Worm (Caenorhabditis elegans) whole organism, L4 larva: Measurements from ENCODE around the gene gck-1.

Source experiments
- Y48G9A.11 ChIP-seq: fragments of 200-800 bp; sonication (Bioruptor generic); IDR thresholded peaks from 2 replicates; pipeline ENCODE4 v1.3.6; 2022; ENCODE audit warnings: missing genetic modification reagents, missing genetic modification characterization, missing compliant biosample characterization
- daf-12 ChIP-seq: fragments of 150-350 bp; optimal IDR thresholded peaks from 2 replicates; lab custom pipeline; 2014; ENCODE audit warnings: missing biosample characterization, missing genetic modification reagents, missing genetic modification characterization
- lin-15B ChIP-seq: fragments of 150-350 bp; sonication (generic microtip); optimal IDR thresholded peaks from 3 replicates; lab custom pipeline; 2014; ENCODE audit warnings: missing biosample characterization, missing genetic modification characterization
- lin-39 ChIP-seq: fragments of 150-350 bp; optimal IDR thresholded peaks from 2 replicates; lab custom pipeline; 2014; ENCODE audit warnings: missing biosample characterization, missing genetic modification reagents, missing genetic modification characterization
- nhr-76 ChIP-seq: fragments of 150-350 bp; optimal IDR thresholded peaks from 2 replicates; lab custom pipeline; 2014; ENCODE audit warnings: missing biosample characterization, missing genetic modification characterization
- pha-4 ChIP-seq, 2 experiments: fragments of 150-350 bp in 1 of 2; fragments of 200-800 bp in 1 of 2; sonication (Bioruptor generic) in 1 of 2; IDR thresholded peaks in 1 of 2; optimal IDR thresholded peaks in 1 of 2; 2 replicates each; pipeline versions ENCODE4 v1.3.6 to Lab custom; 2014 to 2022; ENCODE audit warnings: missing genetic modification characterization in 2 of 2, missing genetic modification reagents in 2 of 2, missing biosample characterization in 1 of 2, missing compliant biosample characterization in 1 of 2

DNA sequence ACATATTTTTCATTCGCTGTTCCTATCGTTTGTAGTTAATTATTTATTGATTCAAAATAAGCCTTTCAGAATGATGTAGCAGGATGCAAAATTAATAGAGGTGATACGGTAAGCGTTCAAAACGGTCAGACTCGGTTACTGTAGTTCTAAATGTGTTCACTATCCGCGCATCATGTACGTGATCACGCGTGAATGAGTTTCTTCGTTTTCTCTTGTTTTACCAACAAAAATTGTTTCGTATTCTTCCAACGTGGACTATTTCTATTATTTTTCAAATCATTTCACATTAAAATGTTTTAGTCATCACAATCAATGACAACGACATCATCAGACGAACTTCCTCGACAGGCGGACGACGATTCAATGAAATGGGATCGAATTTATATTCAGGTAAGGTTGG, at the start of gene gck-1:
- no peak for TF ChIP-seq lin-39 (tag; lab: Kevin White, UChicago)
- TF ChIP-seq lin-15B (tag; lab: Kevin White, UChicago), result no peak
- no peak for TF ChIP-seq pha-4 (GFP tag; IDR thresholded peaks at IDR 0.05; lab: Robert Waterston, UW)
- TF ChIP-seq pha-4 (tag; optimal IDR thresholded peaks at IDR 0.05; lab: Kevin White, UChicago), result no peak
- TF ChIP-seq Y48G9A.11 (GFP tag; lab: Robert Waterston, UW), result no peak
- TF ChIP-seq nhr-76, result no peak
- TF ChIP-seq daf-12 (tag; lab: Kevin White, UChicago), result no peak
